Fruit fly (Drosophila melanogaster) whole organism, embryonic: ENCODE results near the gene Gs2.

Experiments
- Atf6 ChIP-seq: fragments of 200-800 bp; sonication (Bioruptor generic); IDR thresholded peaks from 2 replicates; pipeline ENCODE4 v1.3.6; 2022; ENCODE audit warnings: missing biosample characterization, missing genetic modification characterization
- BEAF-32 ChIP-seq: fragments of 200-800 bp; sonication (Bioruptor generic); optimal IDR thresholded peaks from 3 replicates; lab custom pipeline; 2017; ENCODE audit warnings: missing biosample characterization, missing genetic modification characterization, mild to moderate bottlenecking, moderate library complexity, missing genetic modification reagents
- Bgb ChIP-seq: fragments of 200-800 bp; sonication (Bioruptor generic); IDR thresholded peaks from 2 replicates; pipeline ENCODE4 v1.3.6; 2022; ENCODE audit warnings: missing biosample characterization, missing genetic modification characterization; ENCODE audit not compliant: partially characterized antibody
- CG13287 ChIP-seq: fragments of 200-800 bp; sonication (Bioruptor generic); IDR thresholded peaks from 2 replicates; pipeline ENCODE4 v1.3.6; 2022; ENCODE audit warnings: missing biosample characterization, missing genetic modification characterization; ENCODE audit not compliant: partially characterized antibody
- CG14860 ChIP-seq: fragments of 200-800 bp; sonication (Bioruptor generic); IDR thresholded peaks from 3 replicates; pipeline ENCODE4 v1.3.6; 2022; ENCODE audit warnings: missing biosample characterization, missing genetic modification characterization; ENCODE audit not compliant: partially characterized antibody
- CG16863 ChIP-seq: fragments of 200-800 bp; sonication (Bioruptor generic); optimal IDR thresholded peaks from 3 replicates; lab custom pipeline; 2016; ENCODE audit warnings: missing biosample characterization, missing genetic modification characterization
- CG17186 ChIP-seq: fragments of 200-800 bp; sonication (Bioruptor generic); optimal IDR thresholded peaks from 3 replicates; lab custom pipeline; 2017; ENCODE audit warnings: missing biosample characterization, missing genetic modification reagents, missing genetic modification characterization
- CG18599 ChIP-seq: fragments of 200-800 bp; sonication (Bioruptor generic); optimal IDR thresholded peaks from 3 replicates; lab custom pipeline; 2017; ENCODE audit warnings: missing biosample characterization, missing genetic modification characterization, mild to moderate bottlenecking, moderate library complexity, missing genetic modification reagents
- CG2712 ChIP-seq: fragments of 200-800 bp; optimal IDR thresholded peaks from 3 replicates; lab custom pipeline; 2019; ENCODE audit warnings: missing biosample characterization, mild to moderate bottlenecking, missing genetic modification characterization, moderate library complexity
- CG4360 ChIP-seq: fragments of 200-800 bp; sonication (Bioruptor generic); IDR thresholded peaks from 2 replicates; pipeline ENCODE4 v1.3.6; 2022; ENCODE audit warnings: missing biosample characterization, missing genetic modification characterization
- CG4730 ChIP-seq: fragments of 200-800 bp; sonication (Bioruptor generic); IDR thresholded peaks from 2 replicates; pipeline ENCODE4 v1.3.6; 2022; ENCODE audit warnings: missing biosample characterization, missing genetic modification characterization
- CG7372 ChIP-seq: fragments of 200-800 bp; sonication (Bioruptor generic); IDR thresholded peaks from 2 replicates; pipeline ENCODE4 v1.3.6; 2022; ENCODE audit warnings: missing biosample characterization, missing genetic modification characterization
- CG7963 ChIP-seq: fragments of 200-800 bp; sonication (Bioruptor generic); IDR thresholded peaks from 3 replicates; pipeline ENCODE4 v1.3.6; 2022; ENCODE audit warnings: missing biosample characterization, missing genetic modification characterization; ENCODE audit not compliant: partially characterized antibody
- CG8359 ChIP-seq: fragments of 200-800 bp; sonication (Bioruptor generic); optimal IDR thresholded peaks from 2 replicates; lab custom pipeline; 2017; ENCODE audit warnings: missing biosample characterization, mild to moderate bottlenecking, missing genetic modification characterization, borderline replicate concordance
- Dbx ChIP-seq: fragments of 200-800 bp; sonication (Bioruptor generic); IDR thresholded peaks from 3 replicates; pipeline ENCODE4 v1.3.6; 2022; ENCODE audit warnings: missing biosample characterization, missing genetic modification characterization
- Dek ChIP-seq: fragments of 200-800 bp; sonication (Bioruptor generic); optimal IDR thresholded peaks from 3 replicates; lab custom pipeline; 2019; ENCODE audit warnings: missing biosample characterization, mild to moderate bottlenecking, missing genetic modification characterization, moderate library complexity
- Dp ChIP-seq: fragments of 200-800 bp; sonication (Bioruptor generic); optimal IDR thresholded peaks from 2 replicates; lab custom pipeline; 2018; ENCODE audit warnings: missing biosample characterization, mild to moderate bottlenecking, missing genetic modification characterization, moderate library complexity
- HHEX ChIP-seq: fragments of 200-800 bp; sonication (Bioruptor generic); optimal IDR thresholded peaks from 3 replicates; lab custom pipeline; 2017; ENCODE audit warnings: missing biosample characterization, mild to moderate bottlenecking, missing genetic modification characterization, missing genetic modification reagents
- Hr39 ChIP-seq: fragments of >200 bp; optimal IDR thresholded peaks from 2 replicates; lab custom pipeline; 2017
- Lhr ChIP-seq: fragments of 200-800 bp; sonication (Bioruptor generic); optimal IDR thresholded peaks from 3 replicates; lab custom pipeline; 2017; ENCODE audit warnings: mild to moderate bottlenecking, missing biosample characterization, missing genetic modification reagents, missing genetic modification characterization
- MBD-R2 ChIP-seq: fragments of 200-800 bp; sonication (Bioruptor generic); IDR thresholded peaks from 2 replicates; pipeline ENCODE4 v1.3.6; 2022; ENCODE audit warnings: missing biosample characterization, missing genetic modification characterization
- Med ChIP-seq: fragments of 200-800 bp; sonication (Bioruptor generic); peaks from one replicate; lab custom pipeline; 2016; ENCODE audit warnings: missing biosample characterization, missing genetic modification characterization, mild to moderate bottlenecking, inconsistent platforms, moderate library complexity
- Meics ChIP-seq: fragments of 200-800 bp; sonication (Bioruptor generic); optimal IDR thresholded peaks from 2 replicates; lab custom pipeline; 2017; ENCODE audit warnings: missing biosample characterization, mild to moderate bottlenecking, missing genetic modification characterization
- Pdp1 ChIP-seq, 2 experiments: fragments of 200-800 bp; sonication (Bioruptor generic); optimal IDR thresholded peaks; 3 replicates each; lab custom pipeline; 2016; ENCODE audit warnings: missing biosample characterization in 2 of 2, missing genetic modification characterization in 2 of 2, mild to moderate bottlenecking in 1 of 2, moderate library complexity in 1 of 2
- Rfx ChIP-seq: fragments of 200-800 bp; sonication (Bioruptor generic); IDR thresholded peaks from 2 replicates; pipeline ENCODE4 v1.3.6; 2022; ENCODE audit warnings: missing biosample characterization, missing genetic modification characterization
- Sox100B ChIP-seq: fragments of 200-800 bp; sonication (Bioruptor generic); optimal IDR thresholded peaks from 3 replicates; lab custom pipeline; 2018; ENCODE audit warnings: missing biosample characterization, mild to moderate bottlenecking, missing genetic modification characterization
- Trl ChIP-seq, 3 experiments: fragments of >200 bp in 2 of 3; fragments of 200-800 bp in 1 of 3; sonication (Bioruptor generic) in 1 of 3; optimal IDR thresholded peaks; 2 replicates in 1 of 3; 3 replicates in 2 of 3; lab custom pipeline; 2016 to 2017; ENCODE audit warnings: missing biosample characterization in 1 of 3, missing genetic modification characterization in 1 of 3
- ab ChIP-seq: fragments of 200-800 bp; sonication (Bioruptor generic); optimal IDR thresholded peaks from 2 replicates; lab custom pipeline; 2016; ENCODE audit warnings: missing biosample characterization, missing genetic modification characterization
- amos ChIP-seq: fragments of 200-800 bp; sonication (Bioruptor generic); IDR thresholded peaks from 2 replicates; pipeline ENCODE4 v1.3.6; 2022; ENCODE audit warnings: missing biosample characterization, missing genetic modification characterization; ENCODE audit not compliant: partially characterized antibody
- bsh ChIP-seq, 2 experiments: fragments of 200-800 bp; sonication (Bioruptor generic); optimal IDR thresholded peaks; 2 replicates each; lab custom pipeline; 2017 to 2018; ENCODE audit warnings: mild to moderate bottlenecking in 2 of 2, missing biosample characterization in 2 of 2, missing genetic modification characterization in 2 of 2, moderate library complexity in 1 of 2
- chinmo ChIP-seq: fragments of 200-800 bp; sonication (Bioruptor generic); IDR thresholded peaks from 4 replicates; pipeline ENCODE4 v1.3.6; 2022; ENCODE audit warnings: missing biosample characterization, missing genetic modification characterization; ENCODE audit not compliant: partially characterized antibody
- crol ChIP-seq: fragments of 200-800 bp; sonication (Bioruptor generic); IDR thresholded peaks from 2 replicates; pipeline ENCODE4 v1.3.6; 2022; ENCODE audit warnings: missing biosample characterization, missing genetic modification characterization
- gce ChIP-seq: fragments of 200-800 bp; sonication (Bioruptor generic); IDR thresholded peaks from 3 replicates; pipeline ENCODE4 v1.3.6; 2022; ENCODE audit warnings: missing biosample characterization, missing genetic modification characterization
- gcm ChIP-seq: fragments of 200-800 bp; sonication (Bioruptor generic); optimal IDR thresholded peaks from 2 replicates; lab custom pipeline; 2019; ENCODE audit warnings: missing biosample characterization, mild to moderate bottlenecking, missing genetic modification characterization, moderate library complexity
- hb ChIP-seq: fragments of 200-800 bp; sonication (Bioruptor generic); IDR thresholded peaks from 3 replicates; pipeline ENCODE4 v1.3.6; 2022; ENCODE audit warnings: missing biosample characterization, missing genetic modification characterization; ENCODE audit not compliant: partially characterized antibody
- lilli ChIP-seq: fragments of 200-800 bp; sonication (Bioruptor generic); optimal IDR thresholded peaks from 3 replicates; lab custom pipeline; 2016; ENCODE audit warnings: missing biosample characterization, missing genetic modification characterization
- mam ChIP-seq: fragments of 200-800 bp; sonication (Bioruptor generic); optimal IDR thresholded peaks from 3 replicates; lab custom pipeline; 2016; ENCODE audit warnings: missing biosample characterization, missing genetic modification characterization
- mld ChIP-seq: fragments of 200-800 bp; sonication (Bioruptor generic); IDR thresholded peaks from 3 replicates; pipeline ENCODE4 v1.3.6; 2022; ENCODE audit warnings: missing biosample characterization, missing genetic modification characterization; ENCODE audit not compliant: partially characterized antibody
- nerfin-1 ChIP-seq: fragments of 200-800 bp; sonication (Bioruptor generic); optimal IDR thresholded peaks from 3 replicates; lab custom pipeline; 2019; ENCODE audit warnings: missing biosample characterization, mild to moderate bottlenecking, missing genetic modification characterization, moderate library complexity
- nerfin-2 ChIP-seq: fragments of 200-800 bp; sonication (Bioruptor generic); IDR thresholded peaks from 2 replicates; pipeline ENCODE4 v1.3.6; 2022; ENCODE audit warnings: missing biosample characterization, missing genetic modification characterization; ENCODE audit not compliant: partially characterized antibody
- nom ChIP-seq: fragments of 200-800 bp; sonication (Bioruptor generic); optimal IDR thresholded peaks from 2 replicates; lab custom pipeline; 2017; ENCODE audit warnings: missing biosample characterization, missing genetic modification characterization, mild to moderate bottlenecking, moderate library complexity, missing genetic modification reagents
- sna ChIP-seq: fragments of 200-800 bp; sonication (Bioruptor generic); IDR thresholded peaks from 2 replicates; pipeline ENCODE4 v1.3.6; 2022; ENCODE audit warnings: missing biosample characterization, missing genetic modification characterization; ENCODE audit not compliant: partially characterized antibody
- trem ChIP-seq: fragments of 200-800 bp; optimal IDR thresholded peaks from 3 replicates; lab custom pipeline; 2019; ENCODE audit warnings: missing biosample characterization, mild to moderate bottlenecking, missing genetic modification characterization, moderate library complexity
- vnd ChIP-seq: fragments of 200-800 bp; sonication (Bioruptor generic); IDR thresholded peaks from 3 replicates; pipeline ENCODE4 v1.3.6; 2022; ENCODE audit warnings: missing biosample characterization, missing genetic modification characterization; ENCODE audit not compliant: partially characterized antibody
- zen ChIP-seq: fragments of 200-800 bp; sonication (Bioruptor generic); optimal IDR thresholded peaks from 3 replicates; lab custom pipeline; 2018; ENCODE audit warnings: missing biosample characterization, mild to moderate bottlenecking, missing genetic modification characterization, moderate library complexity

The Gs2 gene

DNA sequence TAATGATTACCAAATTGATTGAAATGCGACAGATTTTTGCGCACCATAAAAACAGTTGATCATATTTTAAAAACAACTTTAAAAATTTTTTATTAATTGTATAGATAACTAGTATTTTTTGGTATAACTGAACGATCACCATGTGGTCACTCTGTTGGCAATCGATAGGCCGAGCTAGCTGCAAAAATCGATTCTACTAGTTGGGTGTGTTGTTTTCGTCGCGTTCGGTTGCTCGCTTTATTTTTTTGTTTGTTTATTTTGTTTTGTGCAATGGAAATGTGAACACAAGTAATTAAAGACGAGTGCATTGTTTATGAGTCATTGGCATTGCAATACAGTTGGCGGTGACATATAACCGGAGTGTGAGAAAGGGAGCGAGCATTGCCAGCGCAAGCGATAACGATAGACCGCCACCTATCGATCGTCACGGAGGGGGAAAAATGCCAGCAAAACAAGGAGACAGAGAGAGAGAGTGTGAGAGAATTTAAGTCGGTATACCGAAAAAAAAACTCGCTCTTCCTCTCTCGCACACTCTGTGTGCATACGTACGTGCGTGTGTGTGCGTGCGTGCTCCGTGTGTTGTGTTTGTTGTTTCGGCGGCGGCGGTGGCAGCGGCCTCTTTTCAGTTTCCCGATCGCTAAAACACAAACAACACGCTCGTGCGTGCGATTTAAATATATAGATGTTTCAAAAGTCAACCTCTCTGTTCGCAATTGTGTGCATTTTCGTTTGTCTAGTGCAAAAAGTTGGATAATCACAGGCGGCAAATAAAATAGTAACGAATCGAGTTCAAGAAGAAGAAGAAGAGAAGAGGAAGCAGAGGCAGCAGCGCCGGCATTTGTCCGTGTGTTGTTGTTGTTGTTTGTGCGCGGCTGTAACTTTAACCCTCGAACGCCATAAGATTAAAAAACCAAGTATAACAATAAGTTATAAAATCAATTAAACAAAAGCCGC lies 32.9 kb upstream of the Gs2 start (continued):
- TF ChIP-seq Dbx (GFP tag; lab: Robert Waterston, UW) (0 out of 3 replicates have a peak, but pooled peaks have one; percentile 23), bsh (GFP tag; optimal IDR thresholded peaks at IDR 0.05; lab: Kevin White, UChicago) (peak in 1 of 2 experiments; percentile 43), lilli (no peak), Lhr (GFP tag; lab: Kevin White, UChicago) (peak; percentile 49), Trl (optimal IDR thresholded peaks at IDR 0.05; lab: Kevin White, UChicago) (peak; percentile 87 to 91), Trl (GFP tag; optimal IDR thresholded peaks at IDR 0.05; lab: Kevin White, UChicago) (peak; percentile 30), CG7963 (GFP tag; lab: Robert Waterston, UW) (peak; percentile 81), nom (GFP tag; lab: Kevin White, UChicago) (peak; percentile 14), crol (GFP tag; lab: Robert Waterston, UW) (0 out of 2 replicates have a peak, but pooled peaks have one; percentile 37), Dp (GFP tag; lab: Kevin White, UChicago) (peak; percentile 18), Meics (GFP tag; lab: Kevin White, UChicago) (peak; percentile 75), Med (GFP tag; lab: Kevin White, UChicago) (peak; percentile 54), BEAF-32 (GFP tag; lab: Kevin White, UChicago) (peak; percentile 65), Sox100B (GFP tag; lab: Kevin White, UChicago) (no peak), zen (peak; percentile 2), Dek (no peak), Atf6 (GFP tag; lab: Robert Waterston, UW) (no peak), gcm (GFP tag; lab: Kevin White, UChicago) (no peak), CG2712 (no peak), CG17186 (peak; percentile 6), nerfin-2 (GFP tag; lab: Robert Waterston, UW) (peak; percentile 82), Bgb (GFP tag; lab: Robert Waterston, UW) (peak; percentile 71), sna (GFP tag; lab: Robert Waterston, UW) (peak; percentile 84), CG8359 (GFP tag; lab: Kevin White, UChicago) (no peak), mld (peak; percentile 65; the same call in 1 of the 3 replicates), CG13287 (GFP tag; lab: Robert Waterston, UW) (peak; percentile 76), vnd (peak; percentile 68; the same call in 2 of the 3 replicates), CG4730 (GFP tag; lab: Robert Waterston, UW) (no peak), gce (GFP tag; lab: Robert Waterston, UW) (no peak), CG14860 (GFP tag; lab: Robert Waterston, UW) (peak; percentile 83), CG16863 (GFP tag; lab: Kevin White, UChicago) (no peak), CG7372 (GFP tag; lab: Robert Waterston, UW) (no peak), amos (GFP tag; lab: Robert Waterston, UW) (peak; percentile 57; the same call in 1 of the 2 replicates), nerfin-1 (tag; lab: Kevin White, UChicago) (peak; percentile 56), trem (peak; percentile 47), chinmo (GFP tag; lab: Robert Waterston, UW) (peak; percentile 65; the same call in 3 of the 4 replicates), hb (GFP tag; lab: Robert Waterston, UW) (peak; percentile 86; the same call in 2 of the 3 replicates), ab (GFP tag; lab: Kevin White, UChicago) (no peak), Rfx (GFP tag; lab: Robert Waterston, UW) (peak; percentile 9; the same call in 1 of the 2 replicates), HHEX (GFP tag; lab: Kevin White, UChicago) (peak; percentile 3), Pdp1 (GFP tag; optimal IDR thresholded peaks at IDR 0.05; lab: Kevin White, UChicago) (peak in 1 of 2 experiments; percentile 7), CG18599 (GFP tag; lab: Kevin White, UChicago) (peak; percentile 14), MBD-R2 (GFP tag; lab: Robert Waterston, UW) (0 out of 2 replicates have a peak, but pooled peaks have one; percentile 13), CG4360 (GFP tag; lab: Robert Waterston, UW) (peak; percentile 94), mam (GFP tag; lab: Kevin White, UChicago) (no peak), Hr39 (lab: Kevin White, UChicago) (peak; percentile 58)
